Worm (Caenorhabditis elegans) whole organism, mixed stage, embryonic: ENCODE data around the gene srh-55.

ENCODE experiments used
- M03D4.4 ChIP-seq: sonication (generic microtip); optimal IDR thresholded peaks from 2 replicates; lab custom pipeline; 2017; ENCODE audit warnings: mild to moderate bottlenecking, missing genetic modification characterization, missing compliant biosample characterization
- bed-3 ChIP-seq: fragments of 200-800 bp; sonication (Bioruptor generic); optimal IDR thresholded peaks from 3 replicates; lab custom pipeline; 2018; ENCODE audit warnings: mild to moderate bottlenecking, missing genetic modification characterization, moderate library complexity, missing compliant biosample characterization
- blmp-1 ChIP-seq: fragments of 150-350 bp; optimal IDR thresholded peaks from 2 replicates; lab custom pipeline; 2014; ENCODE audit warnings: missing biosample characterization, missing genetic modification characterization
- ceh-39 ChIP-seq: fragments of 150-350 bp; optimal IDR thresholded peaks from 2 replicates; lab custom pipeline; 2014; ENCODE audit warnings: missing biosample characterization, missing genetic modification characterization
- ceh-43 ChIP-seq: fragments of 200-800 bp; sonication (Bioruptor generic); optimal IDR thresholded peaks from 2 replicates; lab custom pipeline; 2018; ENCODE audit warnings: mild to moderate bottlenecking, missing genetic modification characterization, moderate library complexity, missing compliant biosample characterization
- ceh-83 ChIP-seq: fragments of 200-800 bp; sonication (Bioruptor generic); optimal IDR thresholded peaks from 2 replicates; lab custom pipeline; 2018; ENCODE audit warnings: mild to moderate bottlenecking, missing genetic modification characterization, missing compliant biosample characterization
- ces-1 ChIP-seq: fragments of 150-350 bp; optimal IDR thresholded peaks from 2 replicates; lab custom pipeline; 2014; ENCODE audit warnings: missing biosample characterization, missing genetic modification reagents, missing genetic modification characterization
- cnd-1 ChIP-seq: fragments of 200-800 bp; sonication (Bioruptor generic); optimal IDR thresholded peaks from 2 replicates; lab custom pipeline; 2018; ENCODE audit warnings: mild to moderate bottlenecking, missing genetic modification characterization, missing compliant biosample characterization
- drap-1 ChIP-seq: fragments of 200-800 bp; sonication (Bioruptor generic); optimal IDR thresholded peaks from 3 replicates; lab custom pipeline; 2018; ENCODE audit warnings: mild to moderate bottlenecking, missing genetic modification characterization, missing compliant biosample characterization
- elt-1 ChIP-seq: sonication (generic microtip); optimal IDR thresholded peaks from 2 replicates; lab custom pipeline; 2017; ENCODE audit warnings: missing genetic modification characterization, mild to moderate bottlenecking, missing compliant biosample characterization, antibody characterized with exemption, moderate library complexity, borderline replicate concordance; ENCODE audit not compliant: insufficient read depth
- elt-3 ChIP-seq: fragments of 150-350 bp; optimal IDR thresholded peaks from 2 replicates; lab custom pipeline; 2014; ENCODE audit warnings: missing biosample characterization, missing genetic modification characterization
- flh-1 ChIP-seq: fragments of 200-800 bp; sonication (Bioruptor generic); optimal IDR thresholded peaks from 2 replicates; lab custom pipeline; 2018; ENCODE audit warnings: mild to moderate bottlenecking, missing genetic modification characterization, moderate library complexity, missing compliant biosample characterization
- ham-2 ChIP-seq: fragments of 200-800 bp; sonication (Bioruptor generic); optimal IDR thresholded peaks from 2 replicates; lab custom pipeline; 2018; ENCODE audit warnings: mild to moderate bottlenecking, missing genetic modification characterization, missing compliant biosample characterization
- hlh-1 ChIP-seq: fragments of 150-350 bp; optimal IDR thresholded peaks from 2 replicates; lab custom pipeline; 2014; ENCODE audit warnings: missing biosample characterization, missing genetic modification reagents, missing genetic modification characterization
- lin-13 ChIP-seq: fragments of 150-350 bp; optimal IDR thresholded peaks from 2 replicates; lab custom pipeline; 2014; ENCODE audit warnings: missing biosample characterization, missing genetic modification characterization
- lin-32 ChIP-seq: fragments of 200-800 bp; sonication (Bioruptor generic); optimal IDR thresholded peaks from 2 replicates; lab custom pipeline; 2018; ENCODE audit warnings: mild to moderate bottlenecking, missing genetic modification characterization, missing compliant biosample characterization
- lsy-2 ChIP-seq: fragments of 150-350 bp; optimal IDR thresholded peaks from 2 replicates; lab custom pipeline; 2014; ENCODE audit warnings: missing biosample characterization, missing genetic modification characterization
- mab-5 ChIP-seq: fragments of 150-350 bp; optimal IDR thresholded peaks from 2 replicates; lab custom pipeline; 2014; ENCODE audit warnings: missing biosample characterization, missing genetic modification characterization
- mep-1 ChIP-seq: fragments of 150-350 bp; optimal IDR thresholded peaks from 2 replicates; lab custom pipeline; 2017; ENCODE audit warnings: missing biosample characterization, missing genetic modification reagents, missing genetic modification characterization, inconsistent platforms
- mls-2 ChIP-seq: sonication (generic microtip); optimal IDR thresholded peaks from 2 replicates; lab custom pipeline; 2016; ENCODE audit warnings: mild to moderate bottlenecking, missing genetic modification characterization, moderate library complexity, missing compliant biosample characterization
- nhr-12 ChIP-seq: fragments of 150-350 bp; optimal IDR thresholded peaks from 2 replicates; lab custom pipeline; 2014; ENCODE audit warnings: missing biosample characterization, missing genetic modification characterization
- nhr-2 ChIP-seq: fragments of 150-350 bp; optimal IDR thresholded peaks from 2 replicates; lab custom pipeline; 2014; ENCODE audit warnings: missing biosample characterization, missing genetic modification characterization
- nhr-237 ChIP-seq: fragments of 150-350 bp; optimal IDR thresholded peaks from 2 replicates; lab custom pipeline; 2014; ENCODE audit warnings: missing biosample characterization, missing genetic modification characterization
- nhr-28 ChIP-seq: fragments of 150-350 bp; optimal IDR thresholded peaks from 2 replicates; lab custom pipeline; 2014; ENCODE audit warnings: missing biosample characterization, missing genetic modification characterization
- nhr-76 ChIP-seq: sonication (generic microtip); optimal IDR thresholded peaks from 2 replicates; lab custom pipeline; 2017; ENCODE audit warnings: missing biosample characterization, missing genetic modification characterization
- pha-4 ChIP-seq: fragments of 150-350 bp; optimal IDR thresholded peaks from 2 replicates; lab custom pipeline; 2018; ENCODE audit warnings: missing biosample characterization, missing genetic modification reagents, missing genetic modification characterization
- sem-2 ChIP-seq: fragments of 200-800 bp; sonication (Bioruptor generic); optimal IDR thresholded peaks from 2 replicates; lab custom pipeline; 2018; ENCODE audit warnings: mild to moderate bottlenecking, missing genetic modification characterization, missing compliant biosample characterization
- snpc-4 ChIP-seq: fragments of 150-350 bp; optimal IDR thresholded peaks from 2 replicates; lab custom pipeline; 2014; ENCODE audit warnings: missing biosample characterization, missing genetic modification characterization
- sptf-1 ChIP-seq: sonication (generic microtip); optimal IDR thresholded peaks from 2 replicates; lab custom pipeline; 2017; ENCODE audit warnings: mild to moderate bottlenecking, missing genetic modification characterization, moderate library complexity, missing compliant biosample characterization
- tbx-8 ChIP-seq: fragments of 200-800 bp; sonication (Bioruptor generic); optimal IDR thresholded peaks from 2 replicates; lab custom pipeline; 2018; ENCODE audit warnings: mild to moderate bottlenecking, missing genetic modification characterization, moderate library complexity, missing compliant biosample characterization
- unc-120 ChIP-seq: sonication (generic microtip); optimal IDR thresholded peaks from 2 replicates; lab custom pipeline; 2017; ENCODE audit warnings: missing genetic modification characterization, missing compliant biosample characterization; ENCODE audit not compliant: poor library complexity, severe bottlenecking
- unc-39 ChIP-seq: fragments of 150-350 bp; optimal IDR thresholded peaks from 2 replicates; lab custom pipeline; 2014; ENCODE audit warnings: missing biosample characterization, missing genetic modification characterization
- unc-62 ChIP-seq: fragments of 150-350 bp; optimal IDR thresholded peaks from 2 replicates; lab custom pipeline; 2014; ENCODE audit warnings: missing biosample characterization, missing genetic modification reagents, missing genetic modification characterization
- zip-8 ChIP-seq: fragments of 150-350 bp; optimal IDR thresholded peaks from 2 replicates; lab custom pipeline; 2014; ENCODE audit warnings: missing biosample characterization, missing genetic modification characterization
- ztf-11 ChIP-seq: fragments of 150-350 bp; optimal IDR thresholded peaks from 2 replicates; lab custom pipeline; 2014; ENCODE audit warnings: missing biosample characterization, missing genetic modification characterization

Gene srh-55

ce11 chrV:15189567-15189966 lies 36.2 kb downstream of the srh-55 start, which contains the start of gene cyn-3:
cyn-3 (plus strand) TSS chrV:15189927.
- TF ChIP-seq M03D4.4 (no peak), ztf-11 (tag; lab: Kevin White, UChicago) (no peak), unc-39 (tag; lab: Kevin White, UChicago) (no peak), zip-8 (tag; lab: Kevin White, UChicago) (no peak), sem-2 (GFP tag; lab: Kevin White, UChicago) (no peak), mep-1 (peak; percentile 78), ceh-39 (peak; percentile 26), ces-1 (GFP tag; lab: Kevin White, UChicago) (peak; percentile 81), unc-120 (tag; lab: Kevin White, UChicago) (no peak), sptf-1 (tag; lab: Kevin White, UChicago) (no peak), ceh-43 (GFP tag; lab: Kevin White, UChicago) (no peak), mls-2 (tag; lab: Kevin White, UChicago) (no peak), elt-3 (no peak), blmp-1 (tag; lab: Kevin White, UChicago) (no peak), flh-1 (no peak), nhr-76 (tag; lab: Kevin White, UChicago) (no peak), nhr-237 (tag; lab: Kevin White, UChicago) (peak; percentile 71), ceh-83 (GFP tag; lab: Kevin White, UChicago) (no peak), cnd-1 (tag; lab: Kevin White, UChicago) (no peak), lsy-2 (tag; lab: Kevin White, UChicago) (peak; percentile 83), pha-4 (tag; lab: Kevin White, UChicago) (peak; percentile 77), hlh-1 (peak; percentile 18), nhr-28 (tag; lab: Kevin White, UChicago) (no peak), mab-5 (tag; lab: Kevin White, UChicago) (no peak), nhr-2 (no peak), drap-1 (GFP tag; lab: Kevin White, UChicago) (no peak), snpc-4 (no peak), elt-1 (no peak), tbx-8 (no peak), unc-62 (GFP tag; lab: Kevin White, UChicago) (no peak), nhr-12 (no peak), ham-2 (GFP tag; lab: Kevin White, UChicago) (no peak), bed-3 (GFP tag; lab: Kevin White, UChicago) (no peak), lin-32 (GFP tag; lab: Kevin White, UChicago) (no peak), lin-13 (tag; lab: Kevin White, UChicago) (peak; percentile 58)
- TF ChIP-seq, all 35 proteins: peak for 8

- TF ChIP-seq lin-32 (GFP tag; lab: Kevin White, UChicago) (peak; percentile 83), sptf-1 (tag; lab: Kevin White, UChicago) (peak; percentile 93), nhr-237 (tag; lab: Kevin White, UChicago) (no peak), ztf-11 (tag; lab: Kevin White, UChicago) (peak; percentile 1), elt-1 (no peak), ceh-43 (GFP tag; lab: Kevin White, UChicago) (peak; percentile 84), snpc-4 (no peak), ceh-39 (no peak), ham-2 (GFP tag; lab: Kevin White, UChicago) (peak; percentile 81), unc-62 (GFP tag; lab: Kevin White, UChicago) (peak; percentile 24), ces-1 (GFP tag; lab: Kevin White, UChicago) (no peak), flh-1 (peak; percentile 77), drap-1 (GFP tag; lab: Kevin White, UChicago) (peak; percentile 99), pha-4 (tag; lab: Kevin White, UChicago) (peak; percentile 75), tbx-8 (peak; percentile 88), mls-2 (tag; lab: Kevin White, UChicago) (peak; percentile 93), blmp-1 (tag; lab: Kevin White, UChicago) (no peak), bed-3 (GFP tag; lab: Kevin White, UChicago) (peak; percentile 76), ceh-83 (GFP tag; lab: Kevin White, UChicago) (peak; percentile 93), lsy-2 (tag; lab: Kevin White, UChicago) (peak; percentile 52), elt-3 (no peak), unc-120 (tag; lab: Kevin White, UChicago) (peak; percentile 94), M03D4.4 (peak; percentile 90), unc-39 (tag; lab: Kevin White, UChicago) (no peak), mab-5 (tag; lab: Kevin White, UChicago) (peak; percentile 26), nhr-2 (no peak), zip-8 (tag; lab: Kevin White, UChicago) (no peak), sem-2 (GFP tag; lab: Kevin White, UChicago) (peak; percentile 84), mep-1 (peak; percentile 47), cnd-1 (tag; lab: Kevin White, UChicago) (peak; percentile 94), nhr-76 (tag; lab: Kevin White, UChicago) (no peak), lin-13 (tag; lab: Kevin White, UChicago) (peak; percentile 61), hlh-1 (peak; percentile 28)
Observed at ce11 chrV:15190903-15191302, 37.5 kb downstream of the srh-55 start, which contains the start of gene Y75B12B.11. Y75B12B.11 (plus strand) TSS chrV:15191296.
